Fruit fly (Drosophila melanogaster) whole organism: ENCODE results near the gene CG32299.

Experiments used
- Dll ChIP-seq: fragments of >200 bp; optimal IDR thresholded peaks from 2 replicates; lab custom pipeline; 2017
- EcR ChIP-seq, 2 experiments: fragments of >200 bp; optimal IDR thresholded peaks; 2 replicates each; lab custom pipeline; 2017; ENCODE audit warnings: missing biosample characterization in 2 of 2, missing genetic modification characterization in 2 of 2, missing genetic modification reagents in 2 of 2
- pan ChIP-seq: fragments of >200 bp; optimal IDR thresholded peaks from 2 replicates; lab custom pipeline; 2017
- psq ChIP-seq: fragments of >200 bp; optimal IDR thresholded peaks from 2 replicates; lab custom pipeline; 2017
- usp ChIP-seq: fragments of >200 bp; optimal IDR thresholded peaks from 2 replicates; lab custom pipeline; 2017; ENCODE audit warnings: missing biosample characterization, missing genetic modification characterization, mixed read lengths

DNA sequence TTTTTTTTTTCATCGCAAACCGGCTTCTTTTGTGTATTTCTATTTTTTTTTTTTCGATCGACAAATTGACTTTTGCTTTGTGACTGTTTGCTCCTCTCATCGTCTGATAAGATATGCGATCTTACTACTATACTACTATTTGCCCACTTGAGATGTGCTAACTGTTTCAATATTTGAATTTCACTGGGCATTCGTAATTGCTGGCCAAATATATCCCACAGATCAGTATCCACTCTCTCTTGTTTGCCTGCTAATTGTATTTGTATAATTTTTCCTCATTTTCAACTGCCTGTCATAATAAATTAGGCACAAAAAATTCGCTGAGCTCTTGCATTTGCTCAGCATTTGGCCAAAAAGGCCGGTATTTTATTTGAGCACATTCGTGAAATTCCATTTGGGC lies 42.6 kb upstream of the CG32299 start:
- TF ChIP-seq pan (lab: Kevin White, UChicago) (no peak), EcR (GFP tag; optimal IDR thresholded peaks at IDR 0.05; lab: Kevin White, UChicago) (no peak), psq (lab: Kevin White, UChicago) (no peak), usp (GFP tag; lab: Kevin White, UChicago) (no peak), Dll (lab: Kevin White, UChicago) (no peak)
